Worm (Caenorhabditis elegans) whole organism, L4 larva: ENCODE measurements around the gene ubc-6.
A peak's percentile ranks its signal among the peaks of the same experiment; 100 is the strongest.

Experiments
- T20F7.1 ChIP-seq: fragments of 200-800 bp; sonication (Bioruptor generic); optimal IDR thresholded peaks from 2 replicates; lab custom pipeline; 2018; ENCODE audit warnings: mild to moderate bottlenecking, missing genetic modification characterization, missing compliant biosample characterization
- Y75B8A.6 ChIP-seq: fragments of 200-800 bp; sonication (Bioruptor generic); IDR thresholded peaks from 2 replicates; pipeline ENCODE4 v1.3.6; 2022; ENCODE audit warnings: missing genetic modification reagents, missing genetic modification characterization, missing compliant biosample characterization
- aha-1 ChIP-seq: fragments of 150-350 bp; peaks from one replicate; lab custom pipeline; 2014; ENCODE audit warnings: missing biosample characterization, missing genetic modification characterization
- ceh-20 ChIP-seq: fragments of 200-800 bp; sonication (Bioruptor generic); IDR thresholded peaks from 2 replicates; pipeline ENCODE4 v1.3.6; 2022; ENCODE audit warnings: missing genetic modification reagents, missing genetic modification characterization, missing compliant biosample characterization
- ceh-28 ChIP-seq: fragments of 150-350 bp; optimal IDR thresholded peaks from 2 replicates; lab custom pipeline; 2014; ENCODE audit warnings: missing biosample characterization, missing genetic modification reagents, missing genetic modification characterization
- ceh-44 ChIP-seq: fragments of 200-800 bp; sonication (Bioruptor generic); IDR thresholded peaks from 2 replicates; pipeline ENCODE4 v1.3.6; 2022; ENCODE audit warnings: missing genetic modification reagents, missing genetic modification characterization, missing compliant biosample characterization
- cey-2 ChIP-seq: sonication (generic microtip); optimal IDR thresholded peaks from 3 replicates; lab custom pipeline; 2017; ENCODE audit warnings: missing genetic modification characterization, mild to moderate bottlenecking, missing compliant biosample characterization, antibody characterized with exemption, borderline replicate concordance; ENCODE audit not compliant: insufficient read depth
- ctbp-1 ChIP-seq: fragments of 200-800 bp; sonication (Bioruptor generic); IDR thresholded peaks from 2 replicates; pipeline ENCODE4 v1.3.6; 2022; ENCODE audit warnings: missing genetic modification reagents, missing genetic modification characterization, missing compliant biosample characterization
- daf-16 ChIP-seq, 3 experiments: sonication (generic microtip); optimal IDR thresholded peaks; 2 replicates each; lab custom pipeline; 2016 to 2017; ENCODE audit warnings: missing genetic modification characterization in 3 of 3, missing genetic modification reagents in 3 of 3, mild to moderate bottlenecking in 2 of 3, missing compliant biosample characterization in 2 of 3, missing biosample characterization in 1 of 3, moderate library complexity in 1 of 3
- dmd-6 ChIP-seq: fragments of 200-800 bp; sonication (Bioruptor generic); IDR thresholded peaks from 2 replicates; pipeline ENCODE4 v1.3.6; 2022; ENCODE audit warnings: missing genetic modification reagents, missing genetic modification characterization, missing compliant biosample characterization
- dpl-1 ChIP-seq: fragments of 150-350 bp; optimal IDR thresholded peaks from 2 replicates; lab custom pipeline; 2014; ENCODE audit warnings: missing biosample characterization, missing genetic modification reagents, missing genetic modification characterization
- dve-1 ChIP-seq: sonication (generic microtip); optimal IDR thresholded peaks from 2 replicates; lab custom pipeline; 2017; ENCODE audit warnings: antibody characterized with exemption, mild to moderate bottlenecking, missing genetic modification characterization, missing compliant biosample characterization; ENCODE audit not compliant: insufficient read depth
- fkh-10 ChIP-seq: fragments of 150-350 bp; optimal IDR thresholded peaks from 2 replicates; lab custom pipeline; 2014; ENCODE audit warnings: missing biosample characterization, missing genetic modification reagents, missing genetic modification characterization
- fos-1 ChIP-seq: fragments of 150-350 bp; optimal IDR thresholded peaks from 2 replicates; lab custom pipeline; 2014; ENCODE audit warnings: missing biosample characterization, missing genetic modification characterization
- hlh-11 ChIP-seq: fragments of 200-800 bp; sonication (Bioruptor generic); optimal IDR thresholded peaks from 2 replicates; lab custom pipeline; 2018; ENCODE audit warnings: mild to moderate bottlenecking, missing genetic modification characterization, missing compliant biosample characterization
- hlh-30 ChIP-seq: sonication (generic microtip); optimal IDR thresholded peaks from 2 replicates; lab custom pipeline; 2017; ENCODE audit warnings: antibody characterized with exemption, mild to moderate bottlenecking, missing genetic modification characterization, missing compliant biosample characterization; ENCODE audit not compliant: insufficient read depth
- jun-1 ChIP-seq: fragments of 150-350 bp; optimal IDR thresholded peaks from 2 replicates; lab custom pipeline; 2014; ENCODE audit warnings: missing biosample characterization, missing genetic modification reagents, missing genetic modification characterization
- lin-1 ChIP-seq: fragments of 200-800 bp; sonication (Bioruptor generic); IDR thresholded peaks from 2 replicates; pipeline ENCODE4 v1.3.6; 2022; ENCODE audit warnings: missing genetic modification reagents, missing genetic modification characterization, missing compliant biosample characterization
- lin-13 ChIP-seq: fragments of 150-350 bp; optimal IDR thresholded peaks from 2 replicates; lab custom pipeline; 2014; ENCODE audit warnings: missing biosample characterization, missing genetic modification reagents, missing genetic modification characterization
- madf-5 ChIP-seq, 2 experiments: fragments of 200-800 bp; sonication (Bioruptor generic); IDR thresholded peaks; 2 replicates each; pipeline ENCODE4 v1.3.6; 2022; ENCODE audit warnings: missing compliant biosample characterization in 2 of 2, missing genetic modification characterization in 2 of 2
- mdl-1 ChIP-seq, 2 experiments: fragments of 150-350 bp in 1 of 2; sonication (generic microtip) in 1 of 2; optimal IDR thresholded peaks; 2 replicates each; lab custom pipeline; 2014 to 2017; ENCODE audit warnings: missing biosample characterization in 2 of 2, missing genetic modification characterization in 2 of 2
- mdt-29 ChIP-seq: fragments of 200-800 bp; sonication (Bioruptor generic); IDR thresholded peaks from 2 replicates; pipeline ENCODE4 v1.3.6; 2022; ENCODE audit warnings: missing genetic modification reagents, missing genetic modification characterization, missing compliant biosample characterization
- mxl-2 ChIP-seq: fragments of 200-800 bp; sonication (Bioruptor generic); conservative IDR thresholded peaks from 2 replicates; pipeline ENCODE4 v1.3.6; 2022; ENCODE audit warnings: missing genetic modification reagents, missing genetic modification characterization, missing compliant biosample characterization
- mxl-3 ChIP-seq: fragments of 200-800 bp; sonication (Bioruptor generic); optimal IDR thresholded peaks from 2 replicates; lab custom pipeline; 2018; ENCODE audit warnings: mild to moderate bottlenecking, missing genetic modification characterization, missing compliant biosample characterization
- nhr-10 ChIP-seq: fragments of 150-350 bp; optimal IDR thresholded peaks from 2 replicates; lab custom pipeline; 2014; ENCODE audit warnings: missing biosample characterization, missing genetic modification characterization
- nhr-111 ChIP-seq: fragments of 200-800 bp; sonication (Bioruptor generic); optimal IDR thresholded peaks from 2 replicates; lab custom pipeline; 2018; ENCODE audit warnings: mild to moderate bottlenecking, missing genetic modification characterization, missing compliant biosample characterization
- nhr-28 ChIP-seq: fragments of 150-350 bp; optimal IDR thresholded peaks from 2 replicates; lab custom pipeline; 2014; ENCODE audit warnings: missing biosample characterization, missing genetic modification characterization
- nhr-41 ChIP-seq: fragments of 200-800 bp; sonication (Bioruptor generic); IDR thresholded peaks from 2 replicates; pipeline ENCODE4 v1.3.6; 2022; ENCODE audit warnings: missing genetic modification reagents, missing genetic modification characterization, missing compliant biosample characterization
- nhr-48 ChIP-seq: sonication (generic microtip); optimal IDR thresholded peaks from 2 replicates; lab custom pipeline; 2016; ENCODE audit warnings: mild to moderate bottlenecking, missing genetic modification characterization, missing compliant biosample characterization
- nhr-6 ChIP-seq: fragments of 150-350 bp; optimal IDR thresholded peaks from 2 replicates; lab custom pipeline; 2014; ENCODE audit warnings: missing biosample characterization, missing genetic modification characterization
- nhr-77 ChIP-seq: fragments of 150-350 bp; optimal IDR thresholded peaks from 2 replicates; lab custom pipeline; 2014; ENCODE audit warnings: missing biosample characterization, missing genetic modification characterization
- php-3 ChIP-seq: fragments of 200-800 bp; sonication (Bioruptor generic); IDR thresholded peaks from 2 replicates; pipeline ENCODE4 v1.3.6; 2022; ENCODE audit warnings: missing genetic modification reagents, missing genetic modification characterization, missing compliant biosample characterization
- pqm-1 ChIP-seq: sonication (generic microtip); optimal IDR thresholded peaks from 2 replicates; lab custom pipeline; 2017; ENCODE audit warnings: missing biosample characterization, missing genetic modification characterization
- rbr-2 ChIP-seq: sonication (generic microtip); optimal IDR thresholded peaks from 2 replicates; lab custom pipeline; 2016; ENCODE audit warnings: missing genotype, missing genetic modification characterization, missing compliant biosample characterization
- saeg-2 ChIP-seq: fragments of 200-800 bp; sonication (Bioruptor generic); IDR thresholded peaks from 2 replicates; pipeline ENCODE4 v1.3.6; 2022; ENCODE audit warnings: missing genetic modification reagents, missing genetic modification characterization, missing compliant biosample characterization
- set-16 ChIP-seq: fragments of 200-800 bp; sonication (Bioruptor generic); IDR thresholded peaks from 2 replicates; pipeline ENCODE4 v1.3.6; 2022; ENCODE audit warnings: missing genetic modification reagents, missing genetic modification characterization, missing compliant biosample characterization
- skn-1 ChIP-seq: fragments of 150-350 bp; optimal IDR thresholded peaks from 2 replicates; lab custom pipeline; 2014; ENCODE audit warnings: missing biosample characterization, missing genetic modification characterization
- snpc-1.2 ChIP-seq: fragments of 200-800 bp; sonication (Bioruptor generic); IDR thresholded peaks from 2 replicates; pipeline ENCODE4 v1.3.6; 2022; ENCODE audit warnings: missing genetic modification reagents, missing genetic modification characterization, missing compliant biosample characterization
- spr-1 ChIP-seq: sonication (generic microtip); optimal IDR thresholded peaks from 2 replicates; lab custom pipeline; 2016; ENCODE audit warnings: mild to moderate bottlenecking, missing genetic modification characterization, missing compliant biosample characterization
- spr-3 ChIP-seq: fragments of 200-800 bp; sonication (Bioruptor generic); optimal IDR thresholded peaks from 2 replicates; lab custom pipeline; 2018; ENCODE audit warnings: mild to moderate bottlenecking, missing genetic modification characterization, missing compliant biosample characterization
- tra-1 ChIP-seq: fragments of 200-800 bp; sonication (Bioruptor generic); IDR thresholded peaks from 2 replicates; pipeline ENCODE4 v1.3.6; 2022; ENCODE audit warnings: missing genetic modification reagents, missing genetic modification characterization, missing compliant biosample characterization
- unc-130 ChIP-seq: sonication (generic microtip); optimal IDR thresholded peaks from 2 replicates; lab custom pipeline; 2016; ENCODE audit warnings: missing genetic modification reagents, missing genetic modification characterization, missing compliant biosample characterization
- unc-62 ChIP-seq, 3 experiments: fragments of 150-350 bp in 1 of 3; sonication (generic microtip); optimal IDR thresholded peaks in 2 of 3; peaks in 1 of 3; 1 replicate in 1 of 3; 2 replicates in 2 of 3; lab custom pipeline; 2014 to 2017; ENCODE audit warnings: missing biosample characterization in 3 of 3, missing genetic modification characterization in 3 of 3, missing genetic modification reagents in 3 of 3, missing genotype in 1 of 3
- zag-1 ChIP-seq: fragments of 150-350 bp; optimal IDR thresholded peaks from 2 replicates; lab custom pipeline; 2014; ENCODE audit warnings: missing biosample characterization, missing genetic modification characterization
- zfp-2 ChIP-seq: sonication (generic microtip); optimal IDR thresholded peaks from 2 replicates; lab custom pipeline; 2016; ENCODE audit warnings: mild to moderate bottlenecking, missing genetic modification characterization, missing compliant biosample characterization
- zfp-3 ChIP-seq: fragments of 200-800 bp; sonication (Bioruptor generic); conservative IDR thresholded peaks from 2 replicates; pipeline ENCODE4 v1.3.6; 2022; ENCODE audit warnings: missing genetic modification reagents, missing genetic modification characterization, missing compliant biosample characterization
- zip-2 ChIP-seq: fragments of 150-350 bp; optimal IDR thresholded peaks from 2 replicates; lab custom pipeline; 2014; ENCODE audit warnings: missing biosample characterization, missing genetic modification characterization
- ztf-7 ChIP-seq: fragments of 150-350 bp; optimal IDR thresholded peaks from 2 replicates; lab custom pipeline; 2014; ENCODE audit warnings: missing biosample characterization, missing genetic modification characterization

Gene ubc-6

ce11 chrII:7528210-7528609, 49.2 kb downstream of the ubc-6 start:
- TF ChIP-seq saeg-2 (GFP tag; lab: Robert Waterston, UW) (0 out of 2 replicates have a peak, but pooled peaks have one; percentile 57), ceh-20 (GFP tag; lab: Robert Waterston, UW) (peak; percentile 61), madf-5 (GFP tag; IDR thresholded peaks at IDR 0.05; lab: Robert Waterston, UW) (no peak), aha-1 (tag; lab: Kevin White, UChicago) (peak; percentile 98), T20F7.1 (GFP tag; lab: Kevin White, UChicago) (peak; percentile 78), ceh-28 (tag; lab: Kevin White, UChicago) (no peak), hlh-30 (peak; percentile 97), lin-1 (peak; percentile 89), cey-2 (tag; lab: Kevin White, UChicago) (peak; percentile 81), set-16 (GFP tag; lab: Robert Waterston, UW) (no peak), ceh-44 (GFP tag; lab: Robert Waterston, UW) (no peak), snpc-1.2 (GFP tag; lab: Robert Waterston, UW) (no peak), unc-130 (no peak), mxl-2 (GFP tag; lab: Robert Waterston, UW) (peak; percentile 97), nhr-77 (tag; lab: Kevin White, UChicago) (peak; percentile 52), skn-1 (no peak), nhr-41 (GFP tag; lab: Robert Waterston, UW) (peak; percentile 76; the same call in 1 of the 2 replicates), unc-62 (GFP tag; optimal IDR thresholded peaks at IDR 0.05 in 1 of 2; lab: Kevin White, UChicago) (peak in 1 of 2 experiments; percentile 4), unc-62 (tag; optimal IDR thresholded peaks at IDR 0.05; lab: Kevin White, UChicago) (no peak), dmd-6 (peak; percentile 99), nhr-28 (tag; lab: Kevin White, UChicago) (peak; percentile 74), nhr-111 (no peak), Y75B8A.6 (no peak), zfp-3 (GFP tag; lab: Robert Waterston, UW) (peak; percentile 64; the same call in 1 of the 2 replicates), ctbp-1 (GFP tag; lab: Robert Waterston, UW) (no peak), pqm-1 (tag; lab: Kevin White, UChicago) (no peak), mdl-1 (tag; optimal IDR thresholded peaks at IDR 0.05; lab: Kevin White, UChicago) (peak in 1 of 2 experiments; percentile 79), zip-2 (tag; lab: Kevin White, UChicago) (no peak), jun-1 (tag; lab: Kevin White, UChicago) (no peak), dve-1 (peak; percentile 93), spr-1 (tag; lab: Kevin White, UChicago) (no peak), rbr-2 (tag; lab: Kevin White, UChicago) (no peak), zag-1 (no peak), hlh-11 (tag; lab: Kevin White, UChicago) (peak; percentile 96), tra-1 (GFP tag; lab: Robert Waterston, UW) (peak; percentile 91), mxl-3 (GFP tag; lab: Kevin White, UChicago) (peak; percentile 78), lin-13 (GFP tag; lab: Kevin White, UChicago) (no peak), fos-1 (no peak), nhr-48 (peak; percentile 94), nhr-6 (tag; lab: Kevin White, UChicago) (peak; percentile 53), daf-16 (GFP tag; optimal IDR thresholded peaks at IDR 0.05; lab: Kevin White, UChicago) (peak in 1 of 2 experiments; percentile 47), daf-16 (tag; optimal IDR thresholded peaks at IDR 0.05; lab: Kevin White, UChicago) (peak; percentile 86), spr-3 (GFP tag; lab: Kevin White, UChicago) (no peak), ztf-7 (tag; lab: Kevin White, UChicago) (no peak), nhr-10 (tag; lab: Kevin White, UChicago) (no peak), fkh-10 (GFP tag; lab: Kevin White, UChicago) (no peak), dpl-1 (GFP tag; lab: Kevin White, UChicago) (peak; percentile 33), mdt-29 (peak; percentile 86), zfp-2 (no peak), php-3 (GFP tag; lab: Robert Waterston, UW) (peak; percentile 90)
- TF ChIP-seq, all 104 proteins: peak for 25
